Worm (Caenorhabditis elegans) whole organism, L1 larva: ENCODE measurements around the gene F35G2.5.

ENCODE experiments used
- F16B12.6 ChIP-seq: fragments of 150-350 bp; optimal IDR thresholded peaks from 2 replicates; lab custom pipeline; 2014; ENCODE audit warnings: missing biosample characterization, missing genetic modification characterization
- ama-1 ChIP-seq: fragments of 150-350 bp; optimal IDR thresholded peaks from 2 replicates; lab custom pipeline; 2014
- ceh-82 ChIP-seq, 3 experiments: fragments of 150-350 bp in 1 of 3; sonication (generic microtip) in 2 of 3; optimal IDR thresholded peaks; 2 replicates each; lab custom pipeline; 2014 to 2017; ENCODE audit warnings: missing biosample characterization in 3 of 3, missing genetic modification characterization in 3 of 3
- ces-1 ChIP-seq: fragments of 150-350 bp; optimal IDR thresholded peaks from 2 replicates; lab custom pipeline; 2014; ENCODE audit warnings: missing biosample characterization, missing genetic modification reagents, missing genetic modification characterization
- fos-1 ChIP-seq: fragments of 150-350 bp; optimal IDR thresholded peaks from 2 replicates; lab custom pipeline; 2014; ENCODE audit warnings: missing biosample characterization, missing genetic modification characterization
- lin-13 ChIP-seq: fragments of 150-350 bp; optimal IDR thresholded peaks from 2 replicates; lab custom pipeline; 2014; ENCODE audit warnings: missing biosample characterization, missing genetic modification reagents, missing genetic modification characterization
- mdl-1 ChIP-seq, 2 experiments: fragments of 150-350 bp; optimal IDR thresholded peaks; 2 replicates each; lab custom pipeline; 2014 to 2017; ENCODE audit warnings: missing biosample characterization in 2 of 2, missing genetic modification characterization in 2 of 2, inconsistent platforms in 1 of 2
- mep-1 ChIP-seq: fragments of 150-350 bp; optimal IDR thresholded peaks from 2 replicates; lab custom pipeline; 2014; ENCODE audit warnings: missing biosample characterization, missing genetic modification characterization
- nhr-28 ChIP-seq: fragments of 150-350 bp; optimal IDR thresholded peaks from 2 replicates; lab custom pipeline; 2014; ENCODE audit warnings: missing biosample characterization, missing genetic modification characterization
- snpc-4 ChIP-seq: fragments of 150-350 bp; optimal IDR thresholded peaks from 2 replicates; lab custom pipeline; 2014; ENCODE audit warnings: missing biosample characterization, missing genetic modification characterization
- xbp-1 ChIP-seq: sonication (generic microtip); optimal IDR thresholded peaks from 2 replicates; lab custom pipeline; 2016; ENCODE audit warnings: missing genetic modification characterization, missing compliant biosample characterization
- zag-1 ChIP-seq: fragments of 150-350 bp; optimal IDR thresholded peaks from 2 replicates; lab custom pipeline; 2014; ENCODE audit warnings: missing biosample characterization, missing genetic modification characterization
- ztf-11 ChIP-seq, 2 experiments: sonication (generic microtip); optimal IDR thresholded peaks; 2 replicates each; lab custom pipeline; 2016 to 2017; ENCODE audit warnings: missing genetic modification characterization in 2 of 2, missing biosample characterization in 1 of 2, missing compliant biosample characterization in 1 of 2

DNA sequence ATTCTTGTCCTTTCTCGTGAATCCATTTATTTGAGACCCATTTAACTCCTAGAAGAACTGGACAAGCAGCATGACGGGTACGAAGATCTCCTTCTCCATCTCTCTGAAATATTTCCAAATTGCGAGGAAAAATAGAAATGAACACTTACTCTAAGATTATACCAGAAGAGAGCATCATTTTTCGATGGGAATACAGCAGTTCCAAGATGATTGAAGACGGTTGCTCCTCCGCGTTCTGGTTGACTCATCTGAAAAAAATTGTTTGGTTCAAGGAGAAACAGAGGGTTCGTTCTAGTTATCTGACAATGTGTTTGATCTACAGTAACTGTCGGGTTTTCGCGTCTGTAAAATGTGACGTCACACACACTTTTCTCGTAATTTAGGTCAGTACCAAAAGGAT lies 8.1 kb upstream of the F35G2.5 start:
- TF ChIP-seq xbp-1 (tag; lab: Kevin White, UChicago) (no peak), nhr-28 (tag; lab: Kevin White, UChicago) (no peak), ztf-11 (tag; optimal IDR thresholded peaks at IDR 0.05; lab: Kevin White, UChicago) (no peak), zag-1 (tag; lab: Kevin White, UChicago) (no peak), fos-1 (tag; lab: Kevin White, UChicago) (no peak), F16B12.6 (tag; lab: Kevin White, UChicago) (no peak), lin-13 (GFP tag; lab: Kevin White, UChicago) (no peak), ces-1 (GFP tag; lab: Kevin White, UChicago) (no peak), mep-1 (tag; lab: Kevin White, UChicago) (no peak), ama-1 (lab: Kevin White, UChicago) (no peak), mdl-1 (tag; optimal IDR thresholded peaks at IDR 0.05; lab: Kevin White, UChicago) (no peak), snpc-4 (tag; lab: Kevin White, UChicago) (no peak), ceh-82 (tag; optimal IDR thresholded peaks at IDR 0.05; lab: Kevin White, UChicago) (no peak)
